Fruit fly (Drosophila melanogaster): ENCODE results near the gene CG15561.

Gene CG15561

DNA sequence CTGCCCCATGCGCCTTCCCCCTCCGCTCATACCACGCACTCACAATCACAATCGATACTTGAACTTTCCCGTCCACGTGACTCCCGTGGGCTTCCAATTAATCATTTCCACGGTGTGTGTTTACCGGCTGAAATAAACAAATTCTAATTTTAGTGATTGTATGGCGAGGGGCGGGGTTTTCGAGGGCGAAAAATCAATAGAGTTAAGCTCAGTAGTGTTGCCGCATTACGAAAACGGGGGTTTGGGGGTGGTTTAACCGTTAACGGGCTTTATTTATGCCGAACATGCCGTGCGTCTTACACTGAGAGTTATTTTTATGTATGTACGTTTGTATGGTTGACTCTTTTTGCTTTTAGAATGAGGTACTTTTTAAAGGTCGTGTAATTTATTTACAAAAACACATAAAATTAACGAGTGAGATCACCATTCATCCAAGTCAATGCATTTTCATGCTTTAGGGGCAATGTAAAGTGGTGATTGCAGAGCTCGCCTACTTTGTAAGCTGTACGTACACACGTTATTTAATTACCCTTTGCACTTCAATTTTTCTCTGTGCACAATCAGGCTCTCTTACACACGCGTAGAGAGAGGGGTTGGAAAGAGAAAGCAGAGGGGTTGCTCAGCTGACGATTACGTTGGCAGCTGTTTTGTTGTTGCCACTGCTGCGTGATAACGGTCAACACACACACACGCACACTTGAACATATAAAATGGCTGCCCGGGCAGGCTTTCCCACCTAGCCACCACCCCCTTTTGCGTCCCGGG lies 6.6 kb upstream of the CG15561 start (continued):
- no peak for TF ChIP-seq Dref (GFP tag; IDR thresholded peaks at IDR 0.05)
- peak; percentile 92 for TF ChIP-seq CG7839 (tag; optimal IDR thresholded peaks at IDR 0.05)
- TF ChIP-seq CG12155 (GFP tag; optimal IDR thresholded peaks at IDR 0.05) = peak; percentile 78
- TF ChIP-seq pan (optimal IDR thresholded peaks at IDR 0.05) = no peak
- no peak for TF ChIP-seq pan (GFP tag; optimal IDR thresholded peaks at IDR 0.05 in 1 of 2, IDR thresholded peaks at IDR 0.05 in 1 of 2)
- TF ChIP-seq CG30020 (tag; optimal IDR thresholded peaks at IDR 0.05) = peak; percentile 62
- no peak for TF ChIP-seq CG8765 (GFP tag; IDR thresholded peaks at IDR 0.05)
- TF ChIP-seq CG33213 (GFP tag; optimal IDR thresholded peaks at IDR 0.05) = peak; percentile 77
- TF ChIP-seq lmd (GFP tag; IDR thresholded peaks at IDR 0.05) = no peak
- peak; percentile 58; the same call in 3 of the 4 replicates for TF ChIP-seq Gug (GFP tag; IDR thresholded peaks at IDR 0.05)
- peak; percentile 79 for TF ChIP-seq HmgD (GFP tag; optimal IDR thresholded peaks at IDR 0.05)
- peak; percentile 83 for TF ChIP-seq her (GFP tag; optimal IDR thresholded peaks at IDR 0.05)
- TF ChIP-seq row (GFP tag; IDR thresholded peaks at IDR 0.05) = no peak
- TF ChIP-seq pita (GFP tag; optimal IDR thresholded peaks at IDR 0.05) = no peak
- peak; percentile 74 for TF ChIP-seq B-H2 (GFP tag; optimal IDR thresholded peaks at IDR 0.05)
- no peak for TF ChIP-seq ssp (GFP tag; IDR thresholded peaks at IDR 0.05)
- peak; percentile 69 for TF ChIP-seq CG30431 (GFP tag; optimal IDR thresholded peaks at IDR 0.05)
- TF ChIP-seq CG11723 (GFP tag; optimal IDR thresholded peaks at IDR 0.05) = peak; percentile 61
- peak; percentile 75 for TF ChIP-seq CG12299 (tag; optimal IDR thresholded peaks at IDR 0.05)
- TF ChIP-seq CG1647 (GFP tag; optimal IDR thresholded peaks at IDR 0.05) = peak; percentile 62
- no peak for TF ChIP-seq CG11247 (GFP tag; IDR thresholded peaks at IDR 0.05)
- peak; percentile 67 for TF ChIP-seq nerfin-1 (tag; optimal IDR thresholded peaks at IDR 0.05)
- TF ChIP-seq CG3995 (GFP tag; optimal IDR thresholded peaks at IDR 0.05) = peak; percentile 27
- no peak for TF ChIP-seq CG16813 (GFP tag; IDR thresholded peaks at IDR 0.05; ENCODE audit: partially characterized antibody)
- peak; percentile 73 for TF ChIP-seq CG3407 (GFP tag; optimal IDR thresholded peaks at IDR 0.05)
- no peak for TF ChIP-seq sisA (GFP tag; IDR thresholded peaks at IDR 0.05)
- peak; percentile 28 for TF ChIP-seq CG6654 (GFP tag; optimal IDR thresholded peaks at IDR 0.05)
- TF ChIP-seq CG34224 (GFP tag; IDR thresholded peaks at IDR 0.05; ENCODE audit: partially characterized antibody) = no peak
- peak in 1 of 2 experiments; percentile 43 for TF ChIP-seq Trl (optimal IDR thresholded peaks at IDR 0.05)
- peak; percentile 86 for TF ChIP-seq Trl (GFP tag; optimal IDR thresholded peaks at IDR 0.05)
- no peak for TF ChIP-seq CG31441 (GFP tag; IDR thresholded peaks at IDR 0.05)
- TF ChIP-seq CG33557 (GFP tag; optimal IDR thresholded peaks at IDR 0.05) = peak; percentile 76
- TF ChIP-seq CG10366 (GFP tag; IDR thresholded peaks at IDR 0.05) = no peak
- TF ChIP-seq tup (GFP tag; optimal IDR thresholded peaks at IDR 0.05) = peak; percentile 50
- TF ChIP-seq CG16815 (GFP tag; optimal IDR thresholded peaks at IDR 0.05) = peak; percentile 84
- peak; percentile 53 for TF ChIP-seq CG31365 (tag; optimal IDR thresholded peaks at IDR 0.05)
- peak; percentile 87 for TF ChIP-seq CG15269 (tag; optimal IDR thresholded peaks at IDR 0.05)
- TF ChIP-seq vfl (GFP tag; optimal IDR thresholded peaks at IDR 0.05) = peak; percentile 82
- TF ChIP-seq CG11398 (GFP tag; optimal IDR thresholded peaks at IDR 0.05) = peak; percentile 70
- peak; percentile 59 for TF ChIP-seq CG8281 (tag; optimal IDR thresholded peaks at IDR 0.05)
- peak; percentile 85 for TF ChIP-seq shn (GFP tag; optimal IDR thresholded peaks at IDR 0.05)
- no peak for TF ChIP-seq CG11456 (GFP tag; IDR thresholded peaks at IDR 0.05)
- TF ChIP-seq emc (GFP tag; optimal IDR thresholded peaks at IDR 0.05) = peak; percentile 77
- peak; percentile 94 for TF ChIP-seq CG7556 (GFP tag; optimal IDR thresholded peaks at IDR 0.05)
- peak; percentile 72 for TF ChIP-seq Dad (GFP tag; optimal IDR thresholded peaks at IDR 0.05)
- TF ChIP-seq D (optimal IDR thresholded peaks at IDR 0.05) = no peak
- peak; percentile 73 for TF ChIP-seq D (GFP tag; optimal IDR thresholded peaks at IDR 0.05)
- TF ChIP-seq Scr (GFP tag; IDR thresholded peaks at IDR 0.05; ENCODE audit: partially characterized antibody) = no peak
- TF ChIP-seq Ssrp (tag; optimal IDR thresholded peaks at IDR 0.05) = peak; percentile 82
- no peak for TF ChIP-seq sna (GFP tag; IDR thresholded peaks at IDR 0.05; ENCODE audit: partially characterized antibody)
- TF ChIP-seq rib (GFP tag; IDR thresholded peaks at IDR 0.05) = no peak
